Worm (Caenorhabditis elegans) whole organism, mixed stage, embryonic: ENCODE measurements around the gene arx-3.
A peak's percentile ranks its signal among the peaks of the same experiment; 100 is the strongest.

Source experiments
- M03D4.4 ChIP-seq: sonication (generic microtip); optimal IDR thresholded peaks from 2 replicates; lab custom pipeline; 2017; ENCODE audit warnings: mild to moderate bottlenecking, missing genetic modification characterization, missing compliant biosample characterization
- bed-3 ChIP-seq: fragments of 200-800 bp; sonication (Bioruptor generic); optimal IDR thresholded peaks from 3 replicates; lab custom pipeline; 2018; ENCODE audit warnings: mild to moderate bottlenecking, missing genetic modification characterization, moderate library complexity, missing compliant biosample characterization
- blmp-1 ChIP-seq: fragments of 150-350 bp; optimal IDR thresholded peaks from 2 replicates; lab custom pipeline; 2014; ENCODE audit warnings: missing biosample characterization, missing genetic modification characterization
- ceh-39 ChIP-seq: fragments of 150-350 bp; optimal IDR thresholded peaks from 2 replicates; lab custom pipeline; 2014; ENCODE audit warnings: missing biosample characterization, missing genetic modification characterization
- ceh-43 ChIP-seq: fragments of 200-800 bp; sonication (Bioruptor generic); optimal IDR thresholded peaks from 2 replicates; lab custom pipeline; 2018; ENCODE audit warnings: mild to moderate bottlenecking, missing genetic modification characterization, moderate library complexity, missing compliant biosample characterization
- ceh-83 ChIP-seq: fragments of 200-800 bp; sonication (Bioruptor generic); optimal IDR thresholded peaks from 2 replicates; lab custom pipeline; 2018; ENCODE audit warnings: mild to moderate bottlenecking, missing genetic modification characterization, missing compliant biosample characterization
- cnd-1 ChIP-seq: fragments of 200-800 bp; sonication (Bioruptor generic); optimal IDR thresholded peaks from 2 replicates; lab custom pipeline; 2018; ENCODE audit warnings: mild to moderate bottlenecking, missing genetic modification characterization, missing compliant biosample characterization
- drap-1 ChIP-seq: fragments of 200-800 bp; sonication (Bioruptor generic); optimal IDR thresholded peaks from 3 replicates; lab custom pipeline; 2018; ENCODE audit warnings: mild to moderate bottlenecking, missing genetic modification characterization, missing compliant biosample characterization
- elt-1 ChIP-seq: sonication (generic microtip); optimal IDR thresholded peaks from 2 replicates; lab custom pipeline; 2017; ENCODE audit warnings: missing genetic modification characterization, mild to moderate bottlenecking, missing compliant biosample characterization, antibody characterized with exemption, moderate library complexity, borderline replicate concordance; ENCODE audit not compliant: insufficient read depth
- elt-3 ChIP-seq: fragments of 150-350 bp; optimal IDR thresholded peaks from 2 replicates; lab custom pipeline; 2014; ENCODE audit warnings: missing biosample characterization, missing genetic modification characterization
- flh-1 ChIP-seq: fragments of 200-800 bp; sonication (Bioruptor generic); optimal IDR thresholded peaks from 2 replicates; lab custom pipeline; 2018; ENCODE audit warnings: mild to moderate bottlenecking, missing genetic modification characterization, moderate library complexity, missing compliant biosample characterization
- ham-2 ChIP-seq: fragments of 200-800 bp; sonication (Bioruptor generic); optimal IDR thresholded peaks from 2 replicates; lab custom pipeline; 2018; ENCODE audit warnings: mild to moderate bottlenecking, missing genetic modification characterization, missing compliant biosample characterization
- hlh-1 ChIP-seq: fragments of 150-350 bp; optimal IDR thresholded peaks from 2 replicates; lab custom pipeline; 2014; ENCODE audit warnings: missing biosample characterization, missing genetic modification reagents, missing genetic modification characterization
- lin-13 ChIP-seq: fragments of 150-350 bp; optimal IDR thresholded peaks from 2 replicates; lab custom pipeline; 2014; ENCODE audit warnings: missing biosample characterization, missing genetic modification characterization
- lsy-2 ChIP-seq: fragments of 150-350 bp; optimal IDR thresholded peaks from 2 replicates; lab custom pipeline; 2014; ENCODE audit warnings: missing biosample characterization, missing genetic modification characterization
- mab-5 ChIP-seq: fragments of 150-350 bp; optimal IDR thresholded peaks from 2 replicates; lab custom pipeline; 2014; ENCODE audit warnings: missing biosample characterization, missing genetic modification characterization
- mep-1 ChIP-seq: fragments of 150-350 bp; optimal IDR thresholded peaks from 2 replicates; lab custom pipeline; 2017; ENCODE audit warnings: missing biosample characterization, missing genetic modification reagents, missing genetic modification characterization, inconsistent platforms
- mls-2 ChIP-seq: sonication (generic microtip); optimal IDR thresholded peaks from 2 replicates; lab custom pipeline; 2016; ENCODE audit warnings: mild to moderate bottlenecking, missing genetic modification characterization, moderate library complexity, missing compliant biosample characterization
- nhr-12 ChIP-seq: fragments of 150-350 bp; optimal IDR thresholded peaks from 2 replicates; lab custom pipeline; 2014; ENCODE audit warnings: missing biosample characterization, missing genetic modification characterization
- nhr-2 ChIP-seq: fragments of 150-350 bp; optimal IDR thresholded peaks from 2 replicates; lab custom pipeline; 2014; ENCODE audit warnings: missing biosample characterization, missing genetic modification characterization
- nhr-28 ChIP-seq: fragments of 150-350 bp; optimal IDR thresholded peaks from 2 replicates; lab custom pipeline; 2014; ENCODE audit warnings: missing biosample characterization, missing genetic modification characterization
- nhr-76 ChIP-seq: sonication (generic microtip); optimal IDR thresholded peaks from 2 replicates; lab custom pipeline; 2017; ENCODE audit warnings: missing biosample characterization, missing genetic modification characterization
- pha-4 ChIP-seq: fragments of 150-350 bp; optimal IDR thresholded peaks from 2 replicates; lab custom pipeline; 2018; ENCODE audit warnings: missing biosample characterization, missing genetic modification reagents, missing genetic modification characterization
- sem-2 ChIP-seq: fragments of 200-800 bp; sonication (Bioruptor generic); optimal IDR thresholded peaks from 2 replicates; lab custom pipeline; 2018; ENCODE audit warnings: mild to moderate bottlenecking, missing genetic modification characterization, missing compliant biosample characterization
- snpc-4 ChIP-seq: fragments of 150-350 bp; optimal IDR thresholded peaks from 2 replicates; lab custom pipeline; 2014; ENCODE audit warnings: missing biosample characterization, missing genetic modification characterization
- sptf-1 ChIP-seq: sonication (generic microtip); optimal IDR thresholded peaks from 2 replicates; lab custom pipeline; 2017; ENCODE audit warnings: mild to moderate bottlenecking, missing genetic modification characterization, moderate library complexity, missing compliant biosample characterization
- tbx-8 ChIP-seq: fragments of 200-800 bp; sonication (Bioruptor generic); optimal IDR thresholded peaks from 2 replicates; lab custom pipeline; 2018; ENCODE audit warnings: mild to moderate bottlenecking, missing genetic modification characterization, moderate library complexity, missing compliant biosample characterization
- unc-120 ChIP-seq: sonication (generic microtip); optimal IDR thresholded peaks from 2 replicates; lab custom pipeline; 2017; ENCODE audit warnings: missing genetic modification characterization, missing compliant biosample characterization; ENCODE audit not compliant: poor library complexity, severe bottlenecking
- unc-39 ChIP-seq: fragments of 150-350 bp; optimal IDR thresholded peaks from 2 replicates; lab custom pipeline; 2014; ENCODE audit warnings: missing biosample characterization, missing genetic modification characterization
- unc-62 ChIP-seq: fragments of 150-350 bp; optimal IDR thresholded peaks from 2 replicates; lab custom pipeline; 2014; ENCODE audit warnings: missing biosample characterization, missing genetic modification reagents, missing genetic modification characterization
- zip-8 ChIP-seq: fragments of 150-350 bp; optimal IDR thresholded peaks from 2 replicates; lab custom pipeline; 2014; ENCODE audit warnings: missing biosample characterization, missing genetic modification characterization
- ztf-11 ChIP-seq: fragments of 150-350 bp; optimal IDR thresholded peaks from 2 replicates; lab custom pipeline; 2014; ENCODE audit warnings: missing biosample characterization, missing genetic modification characterization

The arx-3 gene

DNA sequence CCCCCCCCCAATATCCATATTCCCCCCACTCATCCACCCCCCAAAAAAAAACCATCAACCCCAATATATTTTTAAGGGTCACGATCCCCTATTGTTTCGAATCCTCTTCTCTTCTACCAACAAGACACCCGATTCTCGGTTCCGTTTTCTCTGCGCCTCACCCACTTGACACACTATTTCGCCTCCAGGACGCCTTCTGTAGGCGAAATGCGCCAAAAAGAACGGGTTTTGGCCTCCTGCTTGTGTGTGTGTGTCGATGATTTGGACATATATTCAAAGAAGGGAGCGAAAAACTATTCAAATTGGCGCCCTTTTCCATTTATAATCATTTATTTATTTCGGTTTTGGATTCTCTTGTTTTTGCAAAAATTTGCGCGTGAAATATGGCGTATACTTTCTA, 45.2 kb downstream of the arx-3 start:
- TF ChIP-seq nhr-12 (tag; lab: Kevin White, UChicago) (no peak), lin-13 (tag; lab: Kevin White, UChicago) (no peak), drap-1 (GFP tag; lab: Kevin White, UChicago) (no peak), elt-3 (tag; lab: Kevin White, UChicago) (no peak), zip-8 (no peak), ham-2 (GFP tag; lab: Kevin White, UChicago) (no peak), bed-3 (GFP tag; lab: Kevin White, UChicago) (no peak), sptf-1 (tag; lab: Kevin White, UChicago) (no peak), sem-2 (GFP tag; lab: Kevin White, UChicago) (no peak), hlh-1 (tag; lab: Kevin White, UChicago) (no peak), ceh-39 (tag; lab: Kevin White, UChicago) (no peak), nhr-76 (no peak), ceh-43 (GFP tag; lab: Kevin White, UChicago) (no peak), lsy-2 (tag; lab: Kevin White, UChicago) (no peak), ceh-83 (GFP tag; lab: Kevin White, UChicago) (no peak), ztf-11 (tag; lab: Kevin White, UChicago) (no peak), M03D4.4 (tag; lab: Kevin White, UChicago) (no peak), cnd-1 (tag; lab: Kevin White, UChicago) (no peak), blmp-1 (no peak), tbx-8 (GFP tag; lab: Kevin White, UChicago) (no peak)

DNA sequence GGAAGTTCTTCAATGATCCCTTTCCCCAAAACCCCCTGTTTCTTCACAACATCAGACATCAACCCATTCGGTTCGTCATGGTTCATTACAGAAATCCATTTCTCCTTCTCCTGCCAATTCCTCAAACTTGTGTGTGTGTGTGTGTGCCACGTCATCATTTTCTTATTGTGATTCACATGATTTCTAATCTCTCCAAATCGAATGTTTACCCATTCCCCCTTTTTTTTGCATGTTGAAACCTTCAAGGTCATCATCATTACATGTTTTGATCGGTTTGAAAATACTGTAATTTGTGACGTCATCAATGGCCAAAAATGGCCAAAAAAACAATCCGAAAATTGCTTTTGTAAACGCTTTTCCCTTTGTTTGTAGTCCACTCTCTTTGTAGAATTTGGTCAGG, 48.5 kb downstream of the arx-3 start:
- TF ChIP-seq sem-2 (GFP tag; lab: Kevin White, UChicago) (no peak), unc-120 (no peak), ceh-83 (GFP tag; lab: Kevin White, UChicago) (no peak), M03D4.4 (tag; lab: Kevin White, UChicago) (no peak), mab-5 (tag; lab: Kevin White, UChicago) (no peak), zip-8 (no peak), sptf-1 (tag; lab: Kevin White, UChicago) (no peak), nhr-28 (tag; lab: Kevin White, UChicago) (no peak), mep-1 (no peak), nhr-12 (tag; lab: Kevin White, UChicago) (no peak)

DNA sequence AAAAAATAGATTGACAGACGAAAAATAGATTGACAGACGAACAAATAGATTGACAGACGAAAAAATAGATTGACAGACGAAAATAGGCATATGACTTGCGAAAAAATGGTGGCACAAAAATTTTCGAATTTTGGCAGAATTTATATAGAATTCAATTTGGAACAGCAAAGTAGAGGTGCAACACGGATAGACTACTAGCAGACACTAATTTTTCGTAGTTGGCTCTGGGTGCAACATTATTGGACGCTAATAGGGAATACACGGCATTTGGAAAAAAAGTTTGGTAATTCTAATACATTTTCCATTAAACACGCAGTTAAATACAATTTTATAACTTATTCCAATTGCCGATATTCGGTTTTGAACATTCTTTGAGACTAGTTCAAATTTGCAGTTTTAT, 48.9 kb downstream of the arx-3 start:
- TF ChIP-seq drap-1 (GFP tag; lab: Kevin White, UChicago) (no peak), unc-62 (no peak), ceh-39 (tag; lab: Kevin White, UChicago) (no peak), pha-4 (tag; lab: Kevin White, UChicago) (no peak), nhr-2 (tag; lab: Kevin White, UChicago) (no peak), flh-1 (GFP tag; lab: Kevin White, UChicago) (no peak), unc-120 (no peak), ceh-83 (GFP tag; lab: Kevin White, UChicago) (no peak), unc-39 (tag; lab: Kevin White, UChicago) (no peak), lsy-2 (tag; lab: Kevin White, UChicago) (no peak), ztf-11 (tag; lab: Kevin White, UChicago) (no peak), ceh-43 (GFP tag; lab: Kevin White, UChicago) (no peak), blmp-1 (no peak), M03D4.4 (tag; lab: Kevin White, UChicago) (no peak), bed-3 (GFP tag; lab: Kevin White, UChicago) (no peak), sem-2 (GFP tag; lab: Kevin White, UChicago) (no peak), mab-5 (tag; lab: Kevin White, UChicago) (no peak), snpc-4 (tag; lab: Kevin White, UChicago) (no peak), tbx-8 (GFP tag; lab: Kevin White, UChicago) (no peak)

DNA sequence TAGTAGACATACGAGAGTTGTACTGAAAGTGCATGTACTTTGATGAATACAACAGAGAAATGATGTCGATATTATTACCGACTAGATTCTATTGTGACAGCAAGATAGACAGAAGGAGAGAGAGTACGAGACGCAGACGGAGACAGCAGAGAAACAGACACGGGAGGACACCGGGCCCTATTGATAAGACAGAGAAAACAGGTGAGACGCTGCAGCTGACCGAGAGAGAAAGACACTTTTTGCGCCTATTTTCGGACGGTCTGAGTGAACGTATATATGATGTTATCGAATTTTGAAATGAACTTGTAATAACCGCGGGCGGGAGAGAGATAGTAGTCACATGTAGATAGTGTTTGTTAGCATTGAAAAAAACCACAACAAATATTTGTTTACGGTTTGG, 55.0 kb downstream of the arx-3 start:
- no peak for TF ChIP-seq unc-62
- peak; percentile 73 for TF ChIP-seq elt-1 (tag; lab: Kevin White, UChicago)
- TF ChIP-seq mls-2 (tag; lab: Kevin White, UChicago): no peak
- TF ChIP-seq ztf-11 (tag; lab: Kevin White, UChicago): no peak
- no peak for TF ChIP-seq lsy-2 (tag; lab: Kevin White, UChicago)
- no peak for TF ChIP-seq nhr-2 (tag; lab: Kevin White, UChicago)
- TF ChIP-seq ceh-83 (GFP tag; lab: Kevin White, UChicago): no peak
- TF ChIP-seq drap-1 (GFP tag; lab: Kevin White, UChicago): no peak
- TF ChIP-seq unc-120: peak; percentile 8
- TF ChIP-seq pha-4 (tag; lab: Kevin White, UChicago): peak; percentile 15
- no peak for TF ChIP-seq mab-5 (tag; lab: Kevin White, UChicago)
- TF ChIP-seq hlh-1 (tag; lab: Kevin White, UChicago): peak; percentile 35
- TF ChIP-seq snpc-4 (tag; lab: Kevin White, UChicago): no peak
- no peak for TF ChIP-seq ceh-43 (GFP tag; lab: Kevin White, UChicago)
